Worm (Caenorhabditis elegans) whole organism, young adult: Measurements from ENCODE around the gene Y82E9BR.17.

Experiments used
- K11D2.4 ChIP-seq: fragments of 200-800 bp; sonication (Bioruptor generic); IDR thresholded peaks from 2 replicates; pipeline ENCODE4 v1.3.6; 2022; ENCODE audit warnings: missing genetic modification reagents, missing genetic modification characterization, missing compliant biosample characterization
- aptf-2 ChIP-seq: fragments of 200-800 bp; sonication (Bioruptor generic); conservative IDR thresholded peaks from 2 replicates; pipeline ENCODE4 v1.3.6; 2022; ENCODE audit warnings: missing genetic modification reagents, missing genetic modification characterization, missing compliant biosample characterization
- nhr-120 ChIP-seq: fragments of 200-800 bp; sonication (Bioruptor generic); IDR thresholded peaks from 2 replicates; pipeline ENCODE4 v1.3.6; 2022; ENCODE audit warnings: missing genetic modification characterization, missing compliant biosample characterization
- pha-4 ChIP-seq: fragments of 150-350 bp; sonication (generic microtip); optimal IDR thresholded peaks from 2 replicates; lab custom pipeline; 2014; ENCODE audit warnings: missing biosample characterization, missing genetic modification reagents, missing genetic modification characterization
- sdz-38 ChIP-seq: sonication (generic microtip); optimal IDR thresholded peaks from 2 replicates; lab custom pipeline; 2016; ENCODE audit warnings: missing genotype, missing genetic modification characterization, missing compliant biosample characterization
- sptf-2 ChIP-seq: fragments of 200-800 bp; sonication (Bioruptor generic); optimal IDR thresholded peaks from 2 replicates; lab custom pipeline; 2018; ENCODE audit warnings: mild to moderate bottlenecking, missing genetic modification characterization, missing compliant biosample characterization
- unc-62 ChIP-seq: fragments of 150-350 bp; optimal IDR thresholded peaks from 2 replicates; lab custom pipeline; 2014; ENCODE audit warnings: missing biosample characterization, missing genetic modification reagents, missing genetic modification characterization

ce11 chrIII:1495230-1495629, 39.7 kb upstream of the Y82E9BR.17 start, which contains the start of gene Y82E9BR.19:
- TF ChIP-seq nhr-120 (GFP tag; lab: Robert Waterston, UW) (no peak), unc-62 (GFP tag; lab: Kevin White, UChicago) (no peak), aptf-2 (no peak), K11D2.4 (GFP tag; lab: Robert Waterston, UW) (no peak), pha-4 (tag; lab: Kevin White, UChicago) (no peak), sptf-2 (no peak), sdz-38 (tag; lab: Kevin White, UChicago) (no peak)
